Fruit fly (Drosophila melanogaster) whole organism, embryonic: Measurements from ENCODE around the gene Pdh.
A peak's percentile ranks its signal among the peaks of the same experiment; 100 is the strongest.

Source experiments
- ATbp ChIP-seq: fragments of 200-800 bp; sonication (Bioruptor generic); optimal IDR thresholded peaks from 2 replicates; lab custom pipeline; 2017; ENCODE audit warnings: missing biosample characterization, mild to moderate bottlenecking, missing genetic modification characterization, missing genetic modification reagents
- Abd-B ChIP-seq: fragments of 200-800 bp; sonication (Bioruptor generic); optimal IDR thresholded peaks from 2 replicates; lab custom pipeline; 2018; ENCODE audit warnings: missing biosample characterization, mild to moderate bottlenecking, missing genetic modification characterization, moderate library complexity
- Aef1 ChIP-seq: fragments of 200-800 bp; sonication (Bioruptor generic); IDR thresholded peaks from 3 replicates; pipeline ENCODE4 v1.3.6; 2022; ENCODE audit warnings: missing biosample characterization, missing genetic modification characterization
- Asciz ChIP-seq: fragments of 200-800 bp; sonication (Bioruptor generic); optimal IDR thresholded peaks from 2 replicates; lab custom pipeline; 2017; ENCODE audit warnings: missing biosample characterization, mild to moderate bottlenecking, missing genetic modification characterization, missing genetic modification reagents
- B-H1 ChIP-seq: fragments of 200-800 bp; sonication (Bioruptor generic); IDR thresholded peaks from 3 replicates; pipeline ENCODE4 v1.3.6; 2022; ENCODE audit warnings: missing biosample characterization, missing genetic modification characterization
- CG10147 ChIP-seq: fragments of 200-800 bp; sonication (Bioruptor generic); optimal IDR thresholded peaks from 2 replicates; lab custom pipeline; 2019; ENCODE audit warnings: missing biosample characterization, mild to moderate bottlenecking, missing genetic modification characterization, moderate library complexity
- CG12219 ChIP-seq: fragments of 200-800 bp; sonication (Bioruptor generic); optimal IDR thresholded peaks from 3 replicates; lab custom pipeline; 2018; ENCODE audit warnings: missing biosample characterization, mild to moderate bottlenecking, missing genetic modification characterization
- CG12299 ChIP-seq: fragments of 200-800 bp; sonication (Bioruptor generic); optimal IDR thresholded peaks from 2 replicates; lab custom pipeline; 2018; ENCODE audit warnings: missing biosample characterization, mild to moderate bottlenecking, missing genetic modification characterization
- CG18599 ChIP-seq: fragments of 200-800 bp; sonication (Bioruptor generic); optimal IDR thresholded peaks from 3 replicates; lab custom pipeline; 2017; ENCODE audit warnings: missing biosample characterization, missing genetic modification characterization, mild to moderate bottlenecking, moderate library complexity, missing genetic modification reagents
- CG2116 ChIP-seq: fragments of 200-800 bp; sonication (Bioruptor generic); optimal IDR thresholded peaks from 3 replicates; lab custom pipeline; 2018; ENCODE audit warnings: missing biosample characterization, mild to moderate bottlenecking, missing genetic modification characterization
- CG2120 ChIP-seq: fragments of 200-800 bp; sonication (Bioruptor generic); optimal IDR thresholded peaks from 3 replicates; lab custom pipeline; 2016; ENCODE audit warnings: missing biosample characterization, missing genetic modification characterization
- CG2129 ChIP-seq: fragments of 200-800 bp; sonication (Bioruptor generic); IDR thresholded peaks from 2 replicates; pipeline ENCODE4 v1.3.6; 2022; ENCODE audit warnings: missing biosample characterization, missing genetic modification characterization; ENCODE audit not compliant: partially characterized antibody
- CG2199 ChIP-seq: fragments of 200-800 bp; sonication (Bioruptor generic); IDR thresholded peaks from 3 replicates; pipeline ENCODE4 v1.3.6; 2022; ENCODE audit warnings: missing biosample characterization, missing genetic modification characterization
- CG31365 ChIP-seq: fragments of 200-800 bp; sonication (Bioruptor generic); optimal IDR thresholded peaks from 2 replicates; lab custom pipeline; 2018; ENCODE audit warnings: missing biosample characterization, mild to moderate bottlenecking, missing genetic modification characterization
- CG4328 ChIP-seq: fragments of 200-800 bp; sonication (Bioruptor generic); optimal IDR thresholded peaks from 3 replicates; lab custom pipeline; 2017; ENCODE audit warnings: missing biosample characterization, missing genetic modification reagents, missing genetic modification characterization
- CG4730 ChIP-seq: fragments of 200-800 bp; sonication (Bioruptor generic); IDR thresholded peaks from 2 replicates; pipeline ENCODE4 v1.3.6; 2022; ENCODE audit warnings: missing biosample characterization, missing genetic modification characterization
- CG5180 ChIP-seq: fragments of 200-800 bp; sonication (Bioruptor generic); optimal IDR thresholded peaks from 3 replicates; lab custom pipeline; 2017; ENCODE audit warnings: missing biosample characterization, missing genetic modification characterization, mild to moderate bottlenecking, moderate library complexity, missing genetic modification reagents
- CG6765 ChIP-seq: fragments of 200-800 bp; sonication (Bioruptor generic); optimal IDR thresholded peaks from 3 replicates; lab custom pipeline; 2017; ENCODE audit warnings: missing biosample characterization, mild to moderate bottlenecking, missing genetic modification characterization
- CG6813 ChIP-seq: fragments of 200-800 bp; sonication (Bioruptor generic); optimal IDR thresholded peaks from 2 replicates; lab custom pipeline; 2017; ENCODE audit warnings: missing biosample characterization, missing genetic modification characterization, mild to moderate bottlenecking, moderate library complexity, missing genetic modification reagents
- CG7839 ChIP-seq: fragments of 200-800 bp; sonication (Bioruptor generic); optimal IDR thresholded peaks from 3 replicates; lab custom pipeline; 2018; ENCODE audit warnings: missing biosample characterization, mild to moderate bottlenecking, missing genetic modification characterization, moderate library complexity
- CG8290 ChIP-seq, 3 experiments: fragments of 200-800 bp; sonication (Bioruptor generic); optimal IDR thresholded peaks; 2 replicates each; lab custom pipeline; 2016 to 2019; ENCODE audit warnings: missing biosample characterization in 3 of 3, missing genetic modification characterization in 3 of 3, mild to moderate bottlenecking in 2 of 3, moderate library complexity in 1 of 3
- CTCF ChIP-seq: fragments of 200-800 bp; sonication (Bioruptor generic); optimal IDR thresholded peaks from 2 replicates; lab custom pipeline; 2017; ENCODE audit warnings: missing biosample characterization, mild to moderate bottlenecking, missing genetic modification characterization, moderate library complexity
- Dfd ChIP-seq, 2 experiments: fragments of >200 bp; optimal IDR thresholded peaks; 2 replicates each; lab custom pipeline; 2017; ENCODE audit warnings: missing biosample characterization in 2 of 2, missing genetic modification characterization in 2 of 2
- Hmr ChIP-seq: fragments of 200-800 bp; sonication (Bioruptor generic); optimal IDR thresholded peaks from 3 replicates; lab custom pipeline; 2017; ENCODE audit warnings: mild to moderate bottlenecking, missing biosample characterization, missing genetic modification reagents, missing genetic modification characterization
- Max ChIP-seq: fragments of 200-800 bp; sonication (Bioruptor generic); optimal IDR thresholded peaks from 2 replicates; lab custom pipeline; 2016; ENCODE audit warnings: missing biosample characterization, mild to moderate bottlenecking, missing genetic modification characterization
- Mes4 ChIP-seq: fragments of 200-800 bp; sonication (Bioruptor generic); optimal IDR thresholded peaks from 2 replicates; lab custom pipeline; 2016; ENCODE audit warnings: missing biosample characterization, missing genetic modification characterization
- NC2α ChIP-seq: fragments of 200-800 bp; sonication (Bioruptor generic); optimal IDR thresholded peaks from 2 replicates; lab custom pipeline; 2016; ENCODE audit warnings: missing biosample characterization, missing genetic modification characterization
- Nf-YC ChIP-seq: fragments of 200-800 bp; optimal IDR thresholded peaks from 3 replicates; lab custom pipeline; 2019; ENCODE audit warnings: missing biosample characterization, mild to moderate bottlenecking, missing genetic modification characterization, moderate library complexity
- Spps ChIP-seq: fragments of 200-800 bp; sonication (Bioruptor generic); optimal IDR thresholded peaks from 2 replicates; lab custom pipeline; 2018; ENCODE audit warnings: missing biosample characterization, mild to moderate bottlenecking, missing genetic modification characterization
- TFAM ChIP-seq: fragments of 200-800 bp; sonication (Bioruptor generic); optimal IDR thresholded peaks from 2 replicates; lab custom pipeline; 2017; ENCODE audit warnings: missing biosample characterization, missing genetic modification characterization, inconsistent platforms
- ab ChIP-seq: fragments of 200-800 bp; sonication (Bioruptor generic); optimal IDR thresholded peaks from 2 replicates; lab custom pipeline; 2016; ENCODE audit warnings: missing biosample characterization, missing genetic modification characterization
- ac ChIP-seq: fragments of 200-800 bp; sonication (Bioruptor generic); optimal IDR thresholded peaks from 3 replicates; lab custom pipeline; 2017; ENCODE audit warnings: missing biosample characterization, mild to moderate bottlenecking, missing genetic modification characterization
- bbx ChIP-seq: fragments of 200-800 bp; sonication (Bioruptor generic); IDR thresholded peaks from 2 replicates; pipeline ENCODE4 v1.3.6; 2022; ENCODE audit warnings: missing biosample characterization, missing genetic modification characterization; ENCODE audit not compliant: partially characterized antibody
- cad ChIP-seq: fragments of >200 bp; optimal IDR thresholded peaks from 2 replicates; lab custom pipeline; 2017; ENCODE audit warnings: missing biosample characterization, missing genetic modification characterization
- cato ChIP-seq: fragments of 200-800 bp; sonication (Bioruptor generic); optimal IDR thresholded peaks from 2 replicates; lab custom pipeline; 2016; ENCODE audit warnings: missing biosample characterization, missing genetic modification characterization, borderline replicate concordance
- croc ChIP-seq: fragments of 200-800 bp; sonication (Bioruptor generic); conservative IDR thresholded peaks from 3 replicates; pipeline ENCODE4 v1.3.6; 2022; ENCODE audit warnings: missing biosample characterization, missing genetic modification characterization
- ems ChIP-seq: fragments of 200-800 bp; sonication (Bioruptor generic); optimal IDR thresholded peaks from 3 replicates; lab custom pipeline; 2016; ENCODE audit warnings: missing biosample characterization, missing genetic modification characterization
- gcm2 ChIP-seq: fragments of 200-800 bp; sonication (Bioruptor generic); optimal IDR thresholded peaks from 2 replicates; lab custom pipeline; 2016; ENCODE audit warnings: missing biosample characterization, missing genetic modification characterization
- gsb-n ChIP-seq: fragments of 200-800 bp; sonication (Bioruptor generic); optimal IDR thresholded peaks from 3 replicates; lab custom pipeline; 2018; ENCODE audit warnings: missing biosample characterization, mild to moderate bottlenecking, missing genetic modification characterization
- h ChIP-seq: fragments of >200 bp; optimal IDR thresholded peaks from 2 replicates; lab custom pipeline; 2017
- inv ChIP-seq: fragments of 200-800 bp; sonication (Bioruptor generic); IDR thresholded peaks from 2 replicates; pipeline ENCODE4 v1.3.6; 2022; ENCODE audit warnings: missing biosample characterization, missing genetic modification characterization; ENCODE audit not compliant: partially characterized antibody
- nau ChIP-seq: fragments of 200-800 bp; sonication (Bioruptor generic); optimal IDR thresholded peaks from 3 replicates; lab custom pipeline; 2017; ENCODE audit warnings: missing biosample characterization, mild to moderate bottlenecking, missing genetic modification characterization, missing genetic modification reagents
- odd ChIP-seq: fragments of 200-800 bp; sonication (Bioruptor generic); optimal IDR thresholded peaks from 2 replicates; lab custom pipeline; 2017; ENCODE audit warnings: missing biosample characterization, mild to moderate bottlenecking, missing genetic modification characterization
- pum ChIP-seq: fragments of 200-800 bp; sonication (Bioruptor generic); optimal IDR thresholded peaks from 2 replicates; lab custom pipeline; 2016; ENCODE audit warnings: missing biosample characterization, missing genetic modification characterization
- row ChIP-seq: fragments of 200-800 bp; sonication (Bioruptor generic); IDR thresholded peaks from 3 replicates; pipeline ENCODE4 v1.3.6; 2022; ENCODE audit warnings: missing biosample characterization, missing genetic modification characterization
- run ChIP-seq: fragments of 200-800 bp; sonication (Bioruptor generic); optimal IDR thresholded peaks from 3 replicates; lab custom pipeline; 2018; ENCODE audit warnings: missing biosample characterization, mild to moderate bottlenecking, missing genetic modification characterization
- slou ChIP-seq: fragments of 200-800 bp; sonication (Bioruptor generic); optimal IDR thresholded peaks from 3 replicates; lab custom pipeline; 2016; ENCODE audit warnings: missing biosample characterization, missing genetic modification characterization
- sob ChIP-seq: fragments of 200-800 bp; sonication (Bioruptor generic); IDR thresholded peaks from 2 replicates; pipeline ENCODE4 v1.3.6; 2022; ENCODE audit warnings: missing biosample characterization, missing genetic modification characterization
- zfh1 ChIP-seq: fragments of 200-800 bp; sonication (Bioruptor generic); IDR thresholded peaks from 3 replicates; pipeline ENCODE4 v1.3.6; 2022; ENCODE audit warnings: missing biosample characterization, missing genetic modification characterization

Pdh gene

dm6 chr3L:16377768-16378764 is 24.0 kb upstream of the Pdh start, which contains the start of gene roq (continued):
- TF ChIP-seq B-H1 (GFP tag; lab: Robert Waterston, UW) = no peak
- no peak for TF ChIP-seq ac (GFP tag; lab: Kevin White, UChicago)
- TF ChIP-seq odd = no peak
- no peak for TF ChIP-seq ATbp (GFP tag; lab: Kevin White, UChicago)
- TF ChIP-seq CG18599 (GFP tag; lab: Kevin White, UChicago) = no peak
- TF ChIP-seq inv = no peak
- TF ChIP-seq CG4328 (GFP tag; lab: Kevin White, UChicago) = no peak
- TF ChIP-seq CG12299 = peak; percentile 1
- TF ChIP-seq row = no peak; the same call in 2 of the 3 replicates
- TF ChIP-seq CG12219 (GFP tag; lab: Kevin White, UChicago) = no peak
- peak; percentile 97 for TF ChIP-seq CG31365
- no peak for TF ChIP-seq gsb-n (tag; lab: Kevin White, UChicago)
- no peak for TF ChIP-seq CG10147 (GFP tag; lab: Kevin White, UChicago)
- TF ChIP-seq CG2129 = no peak
- no peak for TF ChIP-seq croc
- no peak for TF ChIP-seq CG2199 (GFP tag; lab: Robert Waterston, UW)
- TF ChIP-seq NC2α = no peak
- no peak for TF ChIP-seq Hmr (GFP tag; lab: Kevin White, UChicago)
- no peak for TF ChIP-seq CG5180 (GFP tag; lab: Kevin White, UChicago)
- no peak for TF ChIP-seq ems (GFP tag; lab: Kevin White, UChicago)
- no peak for TF ChIP-seq Aef1
- no peak for TF ChIP-seq CG2120
- no peak for TF ChIP-seq nau (GFP tag; lab: Kevin White, UChicago)
- no peak for TF ChIP-seq slou (GFP tag; lab: Kevin White, UChicago)
- no peak for TF ChIP-seq Max (GFP tag; lab: Kevin White, UChicago)
- TF ChIP-seq ab (GFP tag; lab: Kevin White, UChicago) = no peak
- TF ChIP-seq CG6765 (GFP tag; lab: Kevin White, UChicago) = no peak
- no peak for TF ChIP-seq Nf-YC (tag; lab: Kevin White, UChicago)
- TF ChIP-seq CTCF (GFP tag; lab: Kevin White, UChicago) = peak; percentile 28
- no peak for TF ChIP-seq CG7839 (tag; lab: Kevin White, UChicago)
- no peak for TF ChIP-seq CG6813
- TF ChIP-seq CG2116 = peak; percentile 87
- TF ChIP-seq cad (GFP tag; lab: Kevin White, UChicago) = peak; percentile 3
- TF ChIP-seq Dfd (GFP tag; optimal IDR thresholded peaks at IDR 0.05; lab: Kevin White, UChicago) = no peak
- no peak for TF ChIP-seq Spps
- no peak for TF ChIP-seq h (lab: Kevin White, UChicago)
- no peak for TF ChIP-seq run (tag; lab: Kevin White, UChicago)
- TF ChIP-seq sob (GFP tag; lab: Robert Waterston, UW) = no peak
- peak; percentile 23 for TF ChIP-seq Abd-B (GFP tag; lab: Kevin White, UChicago)
- no peak for TF ChIP-seq Asciz (GFP tag; lab: Kevin White, UChicago)
- no peak for TF ChIP-seq TFAM
- no peak for TF ChIP-seq zfh1
- no peak for TF ChIP-seq cato (GFP tag; lab: Kevin White, UChicago)
- TF ChIP-seq Mes4 = no peak
- no peak for TF ChIP-seq gcm2 (GFP tag; lab: Kevin White, UChicago)
- TF ChIP-seq bbx = peak; percentile 51
- TF ChIP-seq pum (GFP tag; lab: Kevin White, UChicago) = no peak
- no peak for TF ChIP-seq CG4730 (GFP tag; lab: Robert Waterston, UW)
- TF ChIP-seq CG8290 (GFP tag; optimal IDR thresholded peaks at IDR 0.05; lab: Kevin White, UChicago) = no peak
- no peak for TF ChIP-seq CG8290 (tag; optimal IDR thresholded peaks at IDR 0.05; lab: Kevin White, UChicago)
